Fruit fly (Drosophila melanogaster): ENCODE data around the gene tefu.

Gene tefu

DNA sequence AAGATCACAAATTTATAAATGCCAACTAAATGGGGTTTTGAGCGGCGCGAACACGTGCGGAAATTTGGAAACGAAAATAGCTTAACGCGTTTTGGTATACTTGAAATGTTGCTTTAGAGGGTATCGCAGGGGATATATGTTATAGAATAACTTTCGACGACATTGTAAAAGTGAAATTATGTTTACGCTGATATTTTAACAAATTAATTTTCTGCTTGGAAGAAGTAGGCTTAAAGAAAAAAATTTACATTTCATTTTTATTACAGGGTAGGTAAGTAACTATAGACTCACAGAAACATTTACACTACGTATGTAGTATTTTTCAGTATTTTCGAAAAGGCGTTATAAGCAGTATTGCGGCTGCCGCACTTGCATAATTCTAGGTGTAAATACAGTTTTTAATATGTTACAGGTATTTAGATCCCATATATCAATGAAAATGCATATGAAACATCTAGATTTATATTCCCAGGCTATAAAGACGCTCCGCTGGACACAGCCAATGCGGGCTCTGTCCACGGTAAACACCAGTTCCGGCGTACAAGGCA is 12.6 kb downstream of the tefu start, which contains the start of the genes Art3 and mRpS10 (continued):
- TF ChIP-seq zfh2 (GFP tag; optimal IDR thresholded peaks at IDR 0.05) (peak; percentile 100), CG6854 (GFP tag; optimal IDR thresholded peaks at IDR 0.05) (peak; percentile 99), CG17385 (GFP tag; optimal IDR thresholded peaks at IDR 0.05) (peak; percentile 100), CG9727 (GFP tag; optimal IDR thresholded peaks at IDR 0.05) (peak; percentile 100), oc (tag; optimal IDR thresholded peaks at IDR 0.05) (peak; percentile 100), Ets97D (GFP tag; optimal IDR thresholded peaks at IDR 0.05) (peak; percentile 96), CG18619 (GFP tag; optimal IDR thresholded peaks at IDR 0.05) (peak; percentile 100), gem (tag; optimal IDR thresholded peaks at IDR 0.05) (peak; percentile 100), CG6175 (GFP tag; IDR thresholded peaks at IDR 0.05) (peak; percentile 100), Hr3 (GFP tag; optimal IDR thresholded peaks at IDR 0.05) (peak; percentile 100), CG13296 (GFP tag; optimal IDR thresholded peaks at IDR 0.05) (peak; percentile 100), Med (GFP tag) (peak; percentile 100), trh (GFP tag; optimal IDR thresholded peaks at IDR 0.05) (peak; percentile 100), CG30020 (tag; optimal IDR thresholded peaks at IDR 0.05) (peak; percentile 95), Nf-YA (GFP tag; IDR thresholded peaks at IDR 0.05) (peak; percentile 100), stc (GFP tag; IDR thresholded peaks at IDR 0.05) (peak; percentile 100), CG14441 (GFP tag; IDR thresholded peaks at IDR 0.05) (peak; percentile 100), CG43689 (GFP tag; IDR thresholded peaks at IDR 0.05) (peak; percentile 99), CG6683 (GFP tag; optimal IDR thresholded peaks at IDR 0.05) (peak; percentile 99), sr (GFP tag; IDR thresholded peaks at IDR 0.05) (peak; percentile 99), CG4424 (GFP tag; optimal IDR thresholded peaks at IDR 0.05) (peak; percentile 100), CG15269 (tag; optimal IDR thresholded peaks at IDR 0.05) (peak; percentile 100), CG7556 (GFP tag; optimal IDR thresholded peaks at IDR 0.05) (peak; percentile 100), CG1832 (GFP tag; optimal IDR thresholded peaks at IDR 0.05) (no peak), CG9215 (GFP tag; IDR thresholded peaks at IDR 0.05) (peak; percentile 99), Lhr (GFP tag; optimal IDR thresholded peaks at IDR 0.05) (peak; percentile 99), tup (GFP tag; optimal IDR thresholded peaks at IDR 0.05) (peak; percentile 98), Camta (GFP tag; optimal IDR thresholded peaks at IDR 0.05) (peak; percentile 100), CG1024 (GFP tag; IDR thresholded peaks at IDR 0.05) (peak; percentile 99), tna (GFP tag; IDR thresholded peaks at IDR 0.05; ENCODE audit: partially characterized antibody) (0 out of 2 replicates have a peak, but pooled peaks have one; percentile 10), esg (GFP tag; conservative IDR thresholded peaks at IDR 0.05) (peak; percentile 100), eyg (GFP tag; optimal IDR thresholded peaks at IDR 0.05) (peak; percentile 100), bcd (GFP tag; optimal IDR thresholded peaks at IDR 0.05) (peak; percentile 100), chif (GFP tag; optimal IDR thresholded peaks at IDR 0.05) (peak; percentile 100), CG14014 (GFP tag; IDR thresholded peaks at IDR 0.05) (peak; percentile 100), her (GFP tag; optimal IDR thresholded peaks at IDR 0.05) (peak; percentile 98), CHES-1-like (GFP tag; optimal IDR thresholded peaks at IDR 0.05) (peak; percentile 100), Sox100B (GFP tag; optimal IDR thresholded peaks at IDR 0.05) (peak; percentile 100), Mrtf (GFP tag; IDR thresholded peaks at IDR 0.05) (peak; percentile 100), bsh (GFP tag; optimal IDR thresholded peaks at IDR 0.05) (peak in 1 of 2 experiments; percentile 100), CG18262 (tag; optimal IDR thresholded peaks at IDR 0.05) (peak; percentile 100), jumu (GFP tag; optimal IDR thresholded peaks at IDR 0.05) (peak; percentile 100), Trl (optimal IDR thresholded peaks at IDR 0.05) (no peak), Trl (GFP tag; optimal IDR thresholded peaks at IDR 0.05) (peak; percentile 100), Drgx (GFP tag; IDR thresholded peaks at IDR 0.05) (peak; percentile 100), ash1 (GFP tag; optimal IDR thresholded peaks at IDR 0.05) (peak; percentile 99), chn (GFP tag; optimal IDR thresholded peaks at IDR 0.05) (peak; percentile 100), Opbp (GFP tag; IDR thresholded peaks at IDR 0.05; ENCODE audit: partially characterized antibody) (peak; percentile 29; the same call in 1 of the 3 replicates), CG6689 (GFP tag; IDR thresholded peaks at IDR 0.05) (peak; percentile 100), Ada2b (GFP tag; IDR thresholded peaks at IDR 0.05) (peak; percentile 100)

All from whole organism, embryonic.